Worm (Caenorhabditis elegans) whole organism, late embryonic: Measurements from ENCODE around the gene Y15E3A.4.
A peak's percentile ranks its signal among the peaks of the same experiment; 100 is the strongest.

Experiments
- C08G9.2 ChIP-seq: sonication (generic microtip); optimal IDR thresholded peaks from 2 replicates; lab custom pipeline; 2016; ENCODE audit warnings: mild to moderate bottlenecking, missing genetic modification characterization, moderate library complexity, missing compliant biosample characterization
- K02D7.2 ChIP-seq: sonication (generic microtip); optimal IDR thresholded peaks from 2 replicates; lab custom pipeline; 2017; ENCODE audit warnings: mild to moderate bottlenecking, missing genetic modification characterization, missing compliant biosample characterization
- K09A11.1 ChIP-seq: sonication (generic microtip); optimal IDR thresholded peaks from 2 replicates; lab custom pipeline; 2017; ENCODE audit warnings: antibody characterized with exemption, mild to moderate bottlenecking, missing genetic modification characterization, missing compliant biosample characterization; ENCODE audit not compliant: insufficient read depth
- T23F11.4 ChIP-seq: fragments of 200-800 bp; sonication (Bioruptor generic); optimal IDR thresholded peaks from 2 replicates; lab custom pipeline; 2018; ENCODE audit warnings: mild to moderate bottlenecking, missing genetic modification characterization, missing compliant biosample characterization
- Y22D7AL.16 ChIP-seq: sonication (generic microtip); optimal IDR thresholded peaks from 2 replicates; lab custom pipeline; 2016; ENCODE audit warnings: missing genetic modification characterization, missing compliant biosample characterization
- ahr-1 ChIP-seq: sonication (generic microtip); optimal IDR thresholded peaks from 2 replicates; lab custom pipeline; 2016; ENCODE audit warnings: missing genetic modification characterization, missing compliant biosample characterization
- ceh-18 ChIP-seq: sonication (generic microtip); optimal IDR thresholded peaks from 2 replicates; lab custom pipeline; 2016; ENCODE audit warnings: missing genetic modification characterization, missing compliant biosample characterization
- ceh-19 ChIP-seq: fragments of 200-800 bp; sonication (Bioruptor generic); optimal IDR thresholded peaks from 2 replicates; lab custom pipeline; 2018; ENCODE audit warnings: mild to moderate bottlenecking, missing genetic modification characterization, missing compliant biosample characterization
- ceh-2 ChIP-seq: sonication (generic microtip); optimal IDR thresholded peaks from 2 replicates; lab custom pipeline; 2016; ENCODE audit warnings: missing genotype, missing genetic modification characterization, missing compliant biosample characterization
- ceh-22 ChIP-seq: sonication (generic microtip); optimal IDR thresholded peaks from 2 replicates; lab custom pipeline; 2017; ENCODE audit warnings: missing biosample characterization, missing genetic modification characterization
- ceh-24 ChIP-seq: sonication (generic microtip); optimal IDR thresholded peaks from 2 replicates; lab custom pipeline; 2016; ENCODE audit warnings: mild to moderate bottlenecking, missing genetic modification characterization, missing compliant biosample characterization
- ceh-30 ChIP-seq: fragments of 150-350 bp; optimal IDR thresholded peaks from 2 replicates; lab custom pipeline; 2014; ENCODE audit warnings: missing biosample characterization, missing genetic modification characterization
- ceh-31 ChIP-seq: sonication (generic microtip); optimal IDR thresholded peaks from 2 replicates; lab custom pipeline; 2016; ENCODE audit warnings: missing genetic modification characterization, missing compliant biosample characterization
- ceh-48 ChIP-seq: sonication (generic microtip); optimal IDR thresholded peaks from 2 replicates; lab custom pipeline; 2016; ENCODE audit warnings: missing genetic modification characterization, inconsistent platforms, missing compliant biosample characterization
- ceh-6 ChIP-seq: fragments of 200-800 bp; sonication (Bioruptor generic); optimal IDR thresholded peaks from 2 replicates; lab custom pipeline; 2018; ENCODE audit warnings: mild to moderate bottlenecking, missing genetic modification characterization, missing compliant biosample characterization
- ceh-9 ChIP-seq: sonication (generic microtip); optimal IDR thresholded peaks from 2 replicates; lab custom pipeline; 2016; ENCODE audit warnings: mild to moderate bottlenecking, missing genetic modification characterization, inconsistent platforms, missing compliant biosample characterization
- dve-1 ChIP-seq: sonication (generic microtip); optimal IDR thresholded peaks from 2 replicates; lab custom pipeline; 2017; ENCODE audit warnings: antibody characterized with exemption, mild to moderate bottlenecking, missing genetic modification characterization, missing compliant biosample characterization
- elt-4 ChIP-seq: sonication (generic microtip); optimal IDR thresholded peaks from 2 replicates; lab custom pipeline; 2016; ENCODE audit warnings: missing genetic modification characterization, missing compliant biosample characterization
- ets-4 ChIP-seq: sonication (generic microtip); optimal IDR thresholded peaks from 2 replicates; lab custom pipeline; 2016; ENCODE audit warnings: missing genetic modification characterization, missing compliant biosample characterization
- eyg-1 ChIP-seq: sonication (generic microtip); optimal IDR thresholded peaks from 2 replicates; lab custom pipeline; 2016; ENCODE audit warnings: missing genotype, missing genetic modification characterization, missing compliant biosample characterization
- fax-1 ChIP-seq: sonication (generic microtip); optimal IDR thresholded peaks from 2 replicates; lab custom pipeline; 2016; ENCODE audit warnings: missing genotype, missing genetic modification characterization, missing compliant biosample characterization
- fkh-6 ChIP-seq: sonication (generic microtip); optimal IDR thresholded peaks from 2 replicates; lab custom pipeline; 2016; ENCODE audit warnings: missing genetic modification characterization, missing compliant biosample characterization
- gmeb-2 ChIP-seq: sonication (generic microtip); optimal IDR thresholded peaks from 2 replicates; lab custom pipeline; 2016; ENCODE audit warnings: missing genetic modification characterization, inconsistent platforms, missing compliant biosample characterization
- hlh-30 ChIP-seq: sonication (generic microtip); optimal IDR thresholded peaks from 2 replicates; lab custom pipeline; 2017; ENCODE audit warnings: antibody characterized with exemption, missing genetic modification characterization, missing compliant biosample characterization; ENCODE audit not compliant: insufficient read depth
- hlh-6 ChIP-seq: sonication (generic microtip); optimal IDR thresholded peaks from 2 replicates; lab custom pipeline; 2016; ENCODE audit warnings: missing genotype, missing genetic modification characterization, missing compliant biosample characterization
- hlh-8 ChIP-seq: sonication (generic microtip); optimal IDR thresholded peaks from 2 replicates; lab custom pipeline; 2016; ENCODE audit warnings: missing genotype, missing genetic modification characterization, missing compliant biosample characterization
- lin-11 ChIP-seq: fragments of 200-800 bp; sonication (Bioruptor generic); optimal IDR thresholded peaks from 2 replicates; lab custom pipeline; 2018; ENCODE audit warnings: mild to moderate bottlenecking, missing genetic modification characterization, missing compliant biosample characterization
- madf-2 ChIP-seq: sonication (generic microtip); optimal IDR thresholded peaks from 2 replicates; lab custom pipeline; 2017; ENCODE audit warnings: missing genetic modification characterization, missing compliant biosample characterization
- mec-3 ChIP-seq: sonication (generic microtip); optimal IDR thresholded peaks from 2 replicates; lab custom pipeline; 2016; ENCODE audit warnings: borderline replicate concordance, missing genetic modification characterization, missing compliant biosample characterization
- nfya-1 ChIP-seq: sonication (generic microtip); optimal IDR thresholded peaks from 2 replicates; lab custom pipeline; 2017; ENCODE audit warnings: missing genetic modification characterization, mild to moderate bottlenecking, missing compliant biosample characterization, antibody characterized with exemption, moderate library complexity
- nhr-232 ChIP-seq: sonication (generic microtip); optimal IDR thresholded peaks from 2 replicates; lab custom pipeline; 2016; ENCODE audit warnings: missing genetic modification characterization, missing compliant biosample characterization
- pag-3 ChIP-seq: sonication (generic microtip); optimal IDR thresholded peaks from 2 replicates; lab custom pipeline; 2016; ENCODE audit warnings: missing compliant biosample characterization, missing genetic modification characterization, borderline replicate concordance
- pat-9 ChIP-seq: fragments of 200-800 bp; sonication (Bioruptor generic); optimal IDR thresholded peaks from 2 replicates; lab custom pipeline; 2018; ENCODE audit warnings: mild to moderate bottlenecking, missing genetic modification characterization, moderate library complexity, missing compliant biosample characterization
- pax-1 ChIP-seq: fragments of 150-350 bp; optimal IDR thresholded peaks from 2 replicates; lab custom pipeline; 2014; ENCODE audit warnings: missing biosample characterization, missing genetic modification characterization
- pha-2 ChIP-seq: sonication (generic microtip); optimal IDR thresholded peaks from 2 replicates; lab custom pipeline; 2017; ENCODE audit warnings: mild to moderate bottlenecking, missing genetic modification characterization, missing compliant biosample characterization
- pha-4 ChIP-seq: fragments of 150-350 bp; optimal IDR thresholded peaks from 2 replicates; lab custom pipeline; 2018; ENCODE audit warnings: missing biosample characterization, missing genetic modification reagents, missing genetic modification characterization
- pros-1 ChIP-seq: fragments of 150-350 bp; optimal IDR thresholded peaks from 2 replicates; lab custom pipeline; 2014; ENCODE audit warnings: missing biosample characterization, missing genetic modification reagents, missing genetic modification characterization
- ref-2 ChIP-seq: sonication (generic microtip); optimal IDR thresholded peaks from 2 replicates; lab custom pipeline; 2016; ENCODE audit warnings: missing genetic modification characterization, missing compliant biosample characterization
- sox-2 ChIP-seq: fragments of 200-800 bp; sonication (Bioruptor generic); IDR thresholded peaks from 2 replicates; pipeline ENCODE4 v1.3.6; 2022; ENCODE audit warnings: missing genetic modification reagents, missing genetic modification characterization, missing compliant biosample characterization
- syd-9 ChIP-seq: sonication (generic microtip); optimal IDR thresholded peaks from 2 replicates; lab custom pipeline; 2016; ENCODE audit warnings: mild to moderate bottlenecking, missing genetic modification characterization, moderate library complexity, missing compliant biosample characterization
- tbx-2 ChIP-seq: sonication (generic microtip); optimal IDR thresholded peaks from 2 replicates; lab custom pipeline; 2016; ENCODE audit warnings: missing genetic modification characterization, missing compliant biosample characterization
- tbx-7 ChIP-seq: sonication (generic microtip); optimal IDR thresholded peaks from 2 replicates; lab custom pipeline; 2016; ENCODE audit warnings: missing genotype, missing genetic modification characterization, missing compliant biosample characterization
- ttx-3 ChIP-seq: sonication (generic microtip); optimal IDR thresholded peaks from 2 replicates; lab custom pipeline; 2016; ENCODE audit warnings: missing genetic modification reagents, missing genetic modification characterization, missing compliant biosample characterization
- unc-3 ChIP-seq, 2 experiments: fragments of 200-800 bp in 1 of 2; sonication (Bioruptor generic) in 1 of 2; sonication (generic microtip) in 1 of 2; conservative IDR thresholded peaks in 1 of 2; optimal IDR thresholded peaks in 1 of 2; 2 replicates each; pipeline versions ENCODE4 v1.3.6 to Lab custom; 2016 to 2022; ENCODE audit warnings: missing compliant biosample characterization in 2 of 2, missing genetic modification characterization in 2 of 2, missing genetic modification reagents in 1 of 2
- unc-42 ChIP-seq: sonication (generic microtip); optimal IDR thresholded peaks from 2 replicates; lab custom pipeline; 2016; ENCODE audit warnings: missing genotype, missing genetic modification characterization, missing compliant biosample characterization
- unc-55 ChIP-seq: sonication (generic microtip); optimal IDR thresholded peaks from 2 replicates; lab custom pipeline; 2017; ENCODE audit warnings: missing biosample characterization, missing genetic modification reagents, missing genetic modification characterization
- unc-86 ChIP-seq: sonication (generic microtip); optimal IDR thresholded peaks from 2 replicates; lab custom pipeline; 2016; ENCODE audit warnings: missing genetic modification characterization, missing compliant biosample characterization

Gene Y15E3A.4

DNA sequence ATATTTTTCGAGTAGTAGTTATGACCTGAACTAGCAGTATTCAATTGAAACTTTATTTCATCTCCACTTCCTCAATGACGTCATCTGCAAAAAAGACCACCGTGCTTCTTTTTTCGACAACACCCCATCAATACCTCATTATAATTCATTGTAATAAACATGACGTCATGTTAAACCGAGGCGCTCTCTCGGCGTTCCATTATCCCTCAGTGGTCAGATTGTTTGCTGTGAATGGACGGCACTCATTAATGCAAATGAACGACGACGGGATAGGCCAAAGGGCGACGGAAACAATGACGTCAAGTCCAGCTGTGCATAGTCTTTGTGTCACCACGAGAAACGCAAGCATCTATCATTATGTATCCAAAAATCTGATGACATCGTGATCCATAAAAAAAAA, 16.9 kb downstream of the Y15E3A.4 start:
- peak; percentile 30 for TF ChIP-seq hlh-30 (tag; lab: Kevin White, UChicago)
- no peak for TF ChIP-seq unc-3 (GFP tag; conservative IDR thresholded peaks at IDR 0.05; lab: Robert Waterston, UW)
- TF ChIP-seq unc-3 (tag; optimal IDR thresholded peaks at IDR 0.05; lab: Kevin White, UChicago), result no peak
- no peak for TF ChIP-seq unc-86 (tag; lab: Kevin White, UChicago)
- peak; percentile 56 for TF ChIP-seq unc-42 (tag; lab: Kevin White, UChicago)
- TF ChIP-seq pha-2, result peak; percentile 32
- TF ChIP-seq eyg-1 (tag; lab: Kevin White, UChicago), result peak; percentile 23
- no peak for TF ChIP-seq C08G9.2 (tag; lab: Kevin White, UChicago)
- no peak for TF ChIP-seq T23F11.4 (GFP tag; lab: Kevin White, UChicago)
- peak; percentile 91 for TF ChIP-seq ref-2
- no peak for TF ChIP-seq ceh-9 (tag; lab: Kevin White, UChicago)
- no peak for TF ChIP-seq ahr-1 (tag; lab: Kevin White, UChicago)
- peak; percentile 65 for TF ChIP-seq ttx-3 (tag; lab: Kevin White, UChicago)
- no peak for TF ChIP-seq mec-3
- TF ChIP-seq nhr-232 (tag; lab: Kevin White, UChicago), result no peak
- no peak for TF ChIP-seq gmeb-2 (tag; lab: Kevin White, UChicago)
- peak; percentile 67 for TF ChIP-seq ceh-6 (GFP tag; lab: Kevin White, UChicago)
- peak; percentile 94 for TF ChIP-seq sox-2
- TF ChIP-seq ceh-31, result peak; percentile 93
- TF ChIP-seq madf-2, result no peak
- TF ChIP-seq unc-55 (GFP tag; lab: Kevin White, UChicago), result peak; percentile 96
- TF ChIP-seq nfya-1 (tag; lab: Kevin White, UChicago), result peak; percentile 71
- peak; percentile 84 for TF ChIP-seq tbx-2

DNA sequence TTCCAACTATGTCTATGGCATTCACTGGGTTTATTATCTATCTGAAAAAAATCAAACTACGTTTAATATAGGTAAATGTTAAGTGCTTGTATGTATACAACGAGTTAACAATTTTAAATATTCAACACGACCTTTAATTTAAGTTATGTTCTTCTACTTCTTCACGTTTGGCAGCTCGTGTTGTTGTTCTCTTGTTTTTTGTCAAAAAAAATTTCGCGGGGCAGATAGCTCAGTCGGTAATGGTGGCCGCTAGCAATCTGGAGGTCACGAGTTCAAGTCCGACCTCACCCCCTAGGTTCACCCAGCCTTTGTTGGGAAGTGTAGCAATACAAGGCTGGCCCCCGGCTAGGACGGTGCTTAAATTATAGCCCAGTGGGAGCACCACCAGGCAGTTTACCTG, 22.1 kb downstream of the Y15E3A.4 start:
- TF ChIP-seq lin-11, result no peak
- no peak for TF ChIP-seq pha-2
- no peak for TF ChIP-seq ceh-24 (tag; lab: Kevin White, UChicago)
- TF ChIP-seq ceh-48 (tag; lab: Kevin White, UChicago), result no peak
- no peak for TF ChIP-seq ceh-19
- no peak for TF ChIP-seq ttx-3 (tag; lab: Kevin White, UChicago)
- TF ChIP-seq elt-4 (tag; lab: Kevin White, UChicago), result no peak
- TF ChIP-seq pax-1, result no peak
- TF ChIP-seq ets-4, result no peak
- no peak for TF ChIP-seq eyg-1 (tag; lab: Kevin White, UChicago)
- TF ChIP-seq fkh-6 (tag; lab: Kevin White, UChicago), result no peak
- no peak for TF ChIP-seq Y22D7AL.16 (tag; lab: Kevin White, UChicago)
- no peak for TF ChIP-seq ref-2

DNA sequence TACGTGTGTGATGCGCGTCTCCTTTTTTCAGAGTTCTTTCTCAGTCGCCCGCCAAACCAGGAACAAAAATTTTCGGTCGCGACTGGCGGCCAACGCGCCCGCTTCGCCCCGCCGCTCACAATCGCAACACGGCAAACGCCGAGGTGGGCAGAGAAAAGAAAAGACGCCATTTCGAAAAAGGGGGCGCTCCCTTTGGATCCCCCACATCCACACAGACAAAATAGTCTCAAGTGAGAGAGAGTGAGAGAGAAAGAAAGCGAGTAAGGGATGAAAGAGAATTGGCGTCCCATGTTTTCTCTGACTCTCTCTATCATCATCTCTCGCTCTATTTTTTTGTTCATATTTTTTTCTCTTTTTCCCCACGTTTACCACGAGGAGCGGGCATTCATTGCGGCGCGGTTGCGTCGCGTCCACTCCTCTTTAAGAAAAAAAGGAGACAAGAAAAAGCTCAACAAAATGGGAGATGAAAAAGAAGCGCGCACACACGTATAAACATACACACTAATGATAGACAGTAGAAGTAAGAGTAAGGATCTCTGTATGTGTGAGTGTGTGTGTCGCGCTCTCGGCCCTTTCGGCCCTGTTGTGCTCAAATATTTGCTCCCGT, 23.2 kb downstream of the Y15E3A.4 start:
- no peak for TF ChIP-seq ahr-1 (tag; lab: Kevin White, UChicago)
- TF ChIP-seq ceh-18 (tag; lab: Kevin White, UChicago), result peak; percentile 92
- no peak for TF ChIP-seq elt-4 (tag; lab: Kevin White, UChicago)
- TF ChIP-seq dve-1 (tag; lab: Kevin White, UChicago), result peak; percentile 4
- peak; percentile 36 for TF ChIP-seq pag-3 (tag; lab: Kevin White, UChicago)
- TF ChIP-seq ceh-22 (tag; lab: Kevin White, UChicago), result no peak
- TF ChIP-seq madf-2, result no peak
- no peak for TF ChIP-seq pha-4 (tag; lab: Kevin White, UChicago)
- TF ChIP-seq nhr-232 (tag; lab: Kevin White, UChicago), result no peak
- no peak for TF ChIP-seq ceh-30
- peak; percentile 44 for TF ChIP-seq K09A11.1 (tag; lab: Kevin White, UChicago)
- TF ChIP-seq tbx-7, result no peak
- peak; percentile 81 for TF ChIP-seq pros-1
- peak; percentile 3 for TF ChIP-seq ceh-2
- no peak for TF ChIP-seq sox-2
- TF ChIP-seq nfya-1 (tag; lab: Kevin White, UChicago), result peak; percentile 77
- TF ChIP-seq ceh-24 (tag; lab: Kevin White, UChicago), result no peak
- TF ChIP-seq unc-86 (tag; lab: Kevin White, UChicago), result no peak
- no peak for TF ChIP-seq syd-9 (tag; lab: Kevin White, UChicago)
- no peak for TF ChIP-seq mec-3
- TF ChIP-seq lin-11, result no peak
- peak; percentile 31 for TF ChIP-seq unc-55 (GFP tag; lab: Kevin White, UChicago)
- no peak for TF ChIP-seq K02D7.2 (tag; lab: Kevin White, UChicago)
- peak; percentile 7 for TF ChIP-seq hlh-8 (tag; lab: Kevin White, UChicago)
- TF ChIP-seq ceh-9 (tag; lab: Kevin White, UChicago), result no peak
- TF ChIP-seq pat-9 (tag; lab: Kevin White, UChicago), result peak; percentile 10
- peak; percentile 74 for TF ChIP-seq tbx-2
- no peak for TF ChIP-seq hlh-6 (tag; lab: Kevin White, UChicago)
- no peak for TF ChIP-seq fax-1 (tag; lab: Kevin White, UChicago)
